Comparison of ENCODE assay signal across 4 worm cellular contexts in the genomic region with DNA sequence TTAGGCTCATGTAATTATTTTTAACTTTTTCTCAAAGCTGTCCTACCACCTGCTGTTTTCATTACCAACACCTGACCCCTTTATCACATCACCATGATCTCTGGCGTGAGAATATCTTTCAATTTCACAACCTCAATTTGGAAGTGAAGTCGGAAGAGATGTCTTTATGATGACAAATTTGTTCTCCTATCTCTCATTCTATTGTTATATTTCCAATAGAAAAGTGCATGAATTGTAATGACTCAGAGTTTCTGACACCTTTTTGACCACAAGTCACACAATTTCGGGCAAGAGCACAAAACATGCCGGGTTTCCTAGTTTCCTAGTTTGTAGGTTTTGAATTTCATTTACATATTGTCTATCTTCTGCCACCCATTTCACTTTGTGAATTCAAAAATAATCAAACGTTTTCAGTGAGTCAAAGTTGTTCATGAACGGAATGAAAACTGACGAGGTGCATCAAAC.
TF ChIP-seq lines count a peak whose summit lies in the region.

A gene (plus strand): TSS at position 415 of the 465 bp plus-strand sequence.

TF ChIP-seq in whole organism, L1 larva, 84 proteins besides CTCF, POLR2A, EP300 and RAD21:
- TF ChIP-seq skn-1 (tag; optimal IDR thresholded peaks at IDR 0.05; lab: Kevin White, UChicago) = peak; percentile 79
- no peak for TF ChIP-seq nhr-47 (tag; optimal IDR thresholded peaks at IDR 0.05; lab: Kevin White, UChicago)
- TF ChIP-seq swsn-7 (tag; optimal IDR thresholded peaks at IDR 0.05; lab: Kevin White, UChicago) = no peak
- TF ChIP-seq pqm-1 (tag; optimal IDR thresholded peaks at IDR 0.05; lab: Kevin White, UChicago) = no peak
- TF ChIP-seq hlh-4 (tag; optimal IDR thresholded peaks at IDR 0.05; lab: Kevin White, UChicago) = no peak
- no peak for TF ChIP-seq mef-2 (tag; optimal IDR thresholded peaks at IDR 0.05; lab: Kevin White, UChicago)
- no peak for TF ChIP-seq lin-39 (tag; optimal IDR thresholded peaks at IDR 0.05; lab: Kevin White, UChicago)
- peak; percentile 20 for TF ChIP-seq nhr-71 (tag; optimal IDR thresholded peaks at IDR 0.05; lab: Kevin White, UChicago)
- TF ChIP-seq fkh-8 (tag; optimal IDR thresholded peaks at IDR 0.05; lab: Kevin White, UChicago) = peak; percentile 13
- TF ChIP-seq C16A3.4 (tag; optimal IDR thresholded peaks at IDR 0.05; lab: Kevin White, UChicago) = no peak
- no peak for TF ChIP-seq C04F5.9 (tag; optimal IDR thresholded peaks at IDR 0.05; lab: Kevin White, UChicago)
- TF ChIP-seq nhr-20 (tag; optimal IDR thresholded peaks at IDR 0.05; lab: Kevin White, UChicago) = no peak
- TF ChIP-seq mab-9 (GFP tag; IDR thresholded peaks at IDR 0.05; lab: Robert Waterston, UW) = no peak
- no peak for TF ChIP-seq ets-5 (GFP tag; IDR thresholded peaks at IDR 0.05; lab: Robert Waterston, UW)

TF ChIP-seq in whole organism, L2 larva, 48 proteins besides CTCF, POLR2A, EP300 and RAD21:
- TF ChIP-seq Y55F3AM.14 (GFP tag; optimal IDR thresholded peaks at IDR 0.05; lab: Kevin White, UChicago) = no peak
- no peak for TF ChIP-seq F13H6.1 (tag; optimal IDR thresholded peaks at IDR 0.05; lab: Kevin White, UChicago)
- TF ChIP-seq lin-39 (tag; optimal IDR thresholded peaks at IDR 0.05; lab: Kevin White, UChicago) = no peak
- TF ChIP-seq nhr-6 (tag; optimal IDR thresholded peaks at IDR 0.05; lab: Kevin White, UChicago) = no peak
- no peak for TF ChIP-seq egl-27 (tag; optimal IDR thresholded peaks at IDR 0.05; lab: Kevin White, UChicago)
- no peak for TF ChIP-seq elt-1 (tag; optimal IDR thresholded peaks at IDR 0.05; lab: Kevin White, UChicago)
- peak; percentile 18 for TF ChIP-seq sma-9 (GFP tag; optimal IDR thresholded peaks at IDR 0.05; lab: Kevin White, UChicago)
- TF ChIP-seq sma-9 (tag; optimal IDR thresholded peaks at IDR 0.05; lab: Kevin White, UChicago) = no peak
- TF ChIP-seq skn-1 (tag; optimal IDR thresholded peaks at IDR 0.05; lab: Kevin White, UChicago) = peak; percentile 39
- no peak for TF ChIP-seq sem-4 (tag; optimal IDR thresholded peaks at IDR 0.05; lab: Kevin White, UChicago)
- no peak for TF ChIP-seq peb-1 (tag; optimal IDR thresholded peaks at IDR 0.05; lab: Kevin White, UChicago)
- TF ChIP-seq nhr-129 (tag; optimal IDR thresholded peaks at IDR 0.05; lab: Kevin White, UChicago) = no peak
- TF ChIP-seq ceh-82 (tag; optimal IDR thresholded peaks at IDR 0.05; lab: Kevin White, UChicago) = no peak
- TF ChIP-seq ceh-16 (tag; optimal IDR thresholded peaks at IDR 0.05; lab: Kevin White, UChicago) = no peak
- TF ChIP-seq nhr-237 (tag; optimal IDR thresholded peaks at IDR 0.05; lab: Kevin White, UChicago) = no peak
- no peak for TF ChIP-seq ztf-1 (GFP tag; conservative IDR thresholded peaks at IDR 0.05; lab: Robert Waterston, UW)
- TF ChIP-seq sma-3 (GFP tag; optimal IDR thresholded peaks at IDR 0.05; lab: Kevin White, UChicago) = no peak
- TF ChIP-seq nhr-12 (tag; optimal IDR thresholded peaks at IDR 0.05; lab: Kevin White, UChicago) = no peak
- no peak for TF ChIP-seq nhr-21 (tag; optimal IDR thresholded peaks at IDR 0.05; lab: Kevin White, UChicago)
- TF ChIP-seq fos-1 (tag; optimal IDR thresholded peaks at IDR 0.05; lab: Kevin White, UChicago) = peak; percentile 66

TF ChIP-seq in whole organism, L3 larva, 47 proteins besides CTCF, POLR2A, EP300 and RAD21:
- no peak for TF ChIP-seq nhr-76 (tag; optimal IDR thresholded peaks at IDR 0.05; lab: Kevin White, UChicago)
- no peak for TF ChIP-seq nhr-12 (tag; optimal IDR thresholded peaks at IDR 0.05; lab: Kevin White, UChicago)
- no peak for TF ChIP-seq ztf-11 (tag; optimal IDR thresholded peaks at IDR 0.05; lab: Kevin White, UChicago)
- TF ChIP-seq pqm-1 (tag; optimal IDR thresholded peaks at IDR 0.05; lab: Kevin White, UChicago) = peak; percentile 28
- no peak for TF ChIP-seq nhr-237 (tag; optimal IDR thresholded peaks at IDR 0.05; lab: Kevin White, UChicago)
- no peak for TF ChIP-seq daf-12 (tag; optimal IDR thresholded peaks at IDR 0.05; lab: Kevin White, UChicago)

TF ChIP-seq in whole organism, L4 larva, 104 proteins besides CTCF, POLR2A, EP300 and RAD21:
- TF ChIP-seq nhr-28 (tag; optimal IDR thresholded peaks at IDR 0.05; lab: Kevin White, UChicago) (peak; percentile 61), dmd-6 (GFP tag; IDR thresholded peaks at IDR 0.05; lab: Robert Waterston, UW) (peak; percentile 46; the same call in 1 of the 2 replicates), snpc-4 (tag; optimal IDR thresholded peaks at IDR 0.05; lab: Kevin White, UChicago) (no peak), ceh-44 (GFP tag; IDR thresholded peaks at IDR 0.05; lab: Robert Waterston, UW) (no peak), nhr-102 (tag; optimal IDR thresholded peaks at IDR 0.05; lab: Kevin White, UChicago) (no peak), unc-62 (GFP tag; optimal IDR thresholded peaks at IDR 0.05 in 1 of 2; lab: Kevin White, UChicago) (peak in 1 of 2 experiments; percentile 97), unc-62 (tag; optimal IDR thresholded peaks at IDR 0.05; lab: Kevin White, UChicago) (no peak)
TF ChIP-seq in whole organism, L4 larva: peak in this region for 3.
